Worm (Caenorhabditis elegans) whole organism, L2 larva: ENCODE measurements around the gene exc-1.

Source experiments
- Y55F3AM.14 ChIP-seq: fragments of 200-800 bp; sonication (Bioruptor generic); optimal IDR thresholded peaks from 2 replicates; lab custom pipeline; 2018; ENCODE audit warnings: mild to moderate bottlenecking, missing genetic modification characterization, missing compliant biosample characterization
- ZK546.5 ChIP-seq: sonication (generic microtip); optimal IDR thresholded peaks from 2 replicates; lab custom pipeline; 2017; ENCODE audit warnings: missing biosample characterization, missing genetic modification characterization
- aly-2 ChIP-seq: fragments of 150-350 bp; optimal IDR thresholded peaks from 2 replicates; lab custom pipeline; 2014; ENCODE audit warnings: missing biosample characterization, missing genetic modification characterization
- blmp-1 ChIP-seq: sonication (generic microtip); optimal IDR thresholded peaks from 2 replicates; lab custom pipeline; 2017; ENCODE audit warnings: missing genetic modification characterization, mild to moderate bottlenecking, missing compliant biosample characterization, antibody characterized with exemption, moderate library complexity; ENCODE audit not compliant: insufficient read depth
- ceh-16 ChIP-seq: fragments of 150-350 bp; optimal IDR thresholded peaks from 2 replicates; lab custom pipeline; 2014; ENCODE audit warnings: missing biosample characterization, missing genetic modification characterization
- crh-2 ChIP-seq: sonication (generic microtip); optimal IDR thresholded peaks from 2 replicates; lab custom pipeline; 2017; ENCODE audit warnings: missing biosample characterization, missing genetic modification characterization
- dmd-4 ChIP-seq: sonication (generic microtip); optimal IDR thresholded peaks from 2 replicates; lab custom pipeline; 2017; ENCODE audit warnings: missing biosample characterization, missing genetic modification characterization
- elt-1 ChIP-seq: fragments of 150-350 bp; optimal IDR thresholded peaks from 2 replicates; lab custom pipeline; 2014; ENCODE audit warnings: missing biosample characterization, missing genetic modification characterization
- fos-1 ChIP-seq: fragments of 150-350 bp; optimal IDR thresholded peaks from 2 replicates; lab custom pipeline; 2014; ENCODE audit warnings: missing biosample characterization, missing genetic modification characterization
- gmeb-1 ChIP-seq: fragments of 150-350 bp; optimal IDR thresholded peaks from 2 replicates; lab custom pipeline; 2014; ENCODE audit warnings: missing biosample characterization, missing genetic modification characterization
- lin-11 ChIP-seq: fragments of 150-350 bp; sonication (generic microtip); optimal IDR thresholded peaks from 2 replicates; lab custom pipeline; 2014; ENCODE audit warnings: missing biosample characterization, missing genetic modification characterization, inconsistent platforms, mixed read lengths
- lin-13 ChIP-seq: fragments of 150-350 bp; optimal IDR thresholded peaks from 2 replicates; lab custom pipeline; 2014; ENCODE audit warnings: missing biosample characterization, missing genetic modification reagents, missing genetic modification characterization
- lin-39 ChIP-seq: fragments of 150-350 bp; optimal IDR thresholded peaks from 2 replicates; lab custom pipeline; 2014; ENCODE audit warnings: missing biosample characterization, missing genetic modification reagents, missing genetic modification characterization
- lsy-2 ChIP-seq, 2 experiments: fragments of 150-350 bp in 1 of 2; sonication (generic microtip) in 1 of 2; optimal IDR thresholded peaks; 2 replicates each; lab custom pipeline; 2014 to 2017; ENCODE audit warnings: missing biosample characterization in 2 of 2, missing genetic modification characterization in 2 of 2
- mab-5 ChIP-seq: fragments of 150-350 bp; optimal IDR thresholded peaks from 2 replicates; lab custom pipeline; 2014; ENCODE audit warnings: missing biosample characterization, missing genetic modification characterization
- mbf-1 ChIP-seq: sonication (generic microtip); optimal IDR thresholded peaks from 2 replicates; lab custom pipeline; 2017; ENCODE audit warnings: missing biosample characterization, missing genetic modification characterization
- nhr-10 ChIP-seq: sonication (generic microtip); optimal IDR thresholded peaks from 2 replicates; lab custom pipeline; 2017; ENCODE audit warnings: missing biosample characterization, missing genetic modification characterization
- nhr-11 ChIP-seq: fragments of 150-350 bp; optimal IDR thresholded peaks from 2 replicates; lab custom pipeline; 2014; ENCODE audit warnings: missing biosample characterization, missing genetic modification characterization
- nhr-12 ChIP-seq: fragments of 150-350 bp; optimal IDR thresholded peaks from 2 replicates; lab custom pipeline; 2014; ENCODE audit warnings: missing biosample characterization, missing genetic modification characterization
- nhr-129 ChIP-seq: fragments of 150-350 bp; optimal IDR thresholded peaks from 2 replicates; lab custom pipeline; 2014; ENCODE audit warnings: missing biosample characterization, missing genetic modification characterization
- nhr-6 ChIP-seq: fragments of 150-350 bp; optimal IDR thresholded peaks from 2 replicates; lab custom pipeline; 2014; ENCODE audit warnings: missing biosample characterization, missing genetic modification characterization
- sem-4 ChIP-seq: fragments of 150-350 bp; optimal IDR thresholded peaks from 2 replicates; lab custom pipeline; 2014; ENCODE audit warnings: missing biosample characterization, missing genetic modification reagents, missing genetic modification characterization
- skn-1 ChIP-seq: sonication (generic microtip); optimal IDR thresholded peaks from 2 replicates; lab custom pipeline; 2017; ENCODE audit warnings: missing biosample characterization, missing genetic modification characterization
- sma-3 ChIP-seq: sonication (generic microtip); optimal IDR thresholded peaks from 2 replicates; lab custom pipeline; 2016; ENCODE audit warnings: missing genetic modification reagents, missing genetic modification characterization, missing compliant biosample characterization
- sma-9 ChIP-seq, 2 experiments: fragments of 150-350 bp in 1 of 2; sonication (generic microtip) in 1 of 2; optimal IDR thresholded peaks; 2 replicates each; lab custom pipeline; 2014 to 2016; ENCODE audit warnings: missing genetic modification characterization in 2 of 2, mild to moderate bottlenecking in 1 of 2, missing biosample characterization in 1 of 2, missing compliant biosample characterization in 1 of 2, missing genetic modification reagents in 1 of 2, moderate library complexity in 1 of 2
- snpc-4 ChIP-seq: fragments of 150-350 bp; optimal IDR thresholded peaks from 2 replicates; lab custom pipeline; 2014; ENCODE audit warnings: missing biosample characterization, missing genetic modification characterization
- unc-39 ChIP-seq: fragments of 150-350 bp; optimal IDR thresholded peaks from 2 replicates; lab custom pipeline; 2014; ENCODE audit warnings: missing biosample characterization, missing genetic modification characterization
- unc-55 ChIP-seq: fragments of 150-350 bp; sonication (generic microtip); optimal IDR thresholded peaks from 3 replicates; lab custom pipeline; 2014; ENCODE audit warnings: missing biosample characterization, missing genetic modification reagents, missing genetic modification characterization
- ztf-11 ChIP-seq: sonication (generic microtip); optimal IDR thresholded peaks from 2 replicates; lab custom pipeline; 2017; ENCODE audit warnings: missing biosample characterization, missing genetic modification characterization

The exc-1 gene

ce11 chrX:15430983-15431382, 46.2 kb downstream of the exc-1 start, which contains the start of gene blos-8:
Gene blos-8 (minus strand): TSS chrX:15431198.
- TF ChIP-seq gmeb-1 (tag; lab: Kevin White, UChicago) (no peak), unc-55 (GFP tag; lab: Kevin White, UChicago) (peak; percentile 1), sma-9 (GFP tag; optimal IDR thresholded peaks at IDR 0.05; lab: Kevin White, UChicago) (no peak), sma-9 (tag; optimal IDR thresholded peaks at IDR 0.05; lab: Kevin White, UChicago) (no peak)

ce11 chrX:15427931-15428330, 49.3 kb downstream of the exc-1 start, which contains the start of gene nas-13:
Gene nas-13 (minus strand): TSS chrX:15428253.
- TF ChIP-seq nhr-10 (tag; lab: Kevin White, UChicago) (no peak), mbf-1 (tag; lab: Kevin White, UChicago) (no peak), nhr-129 (tag; lab: Kevin White, UChicago) (no peak), blmp-1 (peak; percentile 40), nhr-12 (tag; lab: Kevin White, UChicago) (no peak), sma-3 (no peak), aly-2 (tag; lab: Kevin White, UChicago) (no peak)

- TF ChIP-seq blmp-1 (no peak), nhr-12 (tag; lab: Kevin White, UChicago) (no peak), lin-11 (tag; lab: Kevin White, UChicago) (no peak), Y55F3AM.14 (no peak), sma-3 (peak; percentile 39), dmd-4 (tag; lab: Kevin White, UChicago) (no peak), crh-2 (tag; lab: Kevin White, UChicago) (peak; percentile 22), fos-1 (tag; lab: Kevin White, UChicago) (peak; percentile 85), sma-9 (GFP tag; optimal IDR thresholded peaks at IDR 0.05; lab: Kevin White, UChicago) (peak; percentile 24), sma-9 (tag; optimal IDR thresholded peaks at IDR 0.05; lab: Kevin White, UChicago) (no peak), gmeb-1 (tag; lab: Kevin White, UChicago) (peak; percentile 5), skn-1 (tag; lab: Kevin White, UChicago) (no peak)
- TF ChIP-seq, all 48 proteins: peak for 5
Observed at ce11 chrX:15423708-15424423, 53.3 kb downstream of the exc-1 start.

- TF ChIP-seq elt-1 (tag; lab: Kevin White, UChicago) (no peak), Y55F3AM.14 (no peak), gmeb-1 (tag; lab: Kevin White, UChicago) (no peak), crh-2 (tag; lab: Kevin White, UChicago) (no peak), ztf-11 (tag; lab: Kevin White, UChicago) (no peak), lin-39 (no peak), sem-4 (tag; lab: Kevin White, UChicago) (no peak), lin-13 (GFP tag; lab: Kevin White, UChicago) (no peak), ceh-16 (tag; lab: Kevin White, UChicago) (no peak), skn-1 (tag; lab: Kevin White, UChicago) (no peak), mab-5 (tag; lab: Kevin White, UChicago) (no peak), ZK546.5 (tag; lab: Kevin White, UChicago) (no peak), snpc-4 (no peak), fos-1 (tag; lab: Kevin White, UChicago) (no peak), blmp-1 (no peak), unc-39 (tag; lab: Kevin White, UChicago) (no peak), lsy-2 (tag; optimal IDR thresholded peaks at IDR 0.05; lab: Kevin White, UChicago) (no peak), nhr-6 (tag; lab: Kevin White, UChicago) (no peak), nhr-11 (tag; lab: Kevin White, UChicago) (no peak)
Observed at ce11 chrX:15420671-15421070, 56.5 kb downstream of the exc-1 start, which contains the start of gene F39D8.3. Gene F39D8.3 (plus strand): TSS chrX:15420971.
